Fruit fly (Drosophila melanogaster) whole organism, embryonic: ENCODE data around the gene Sdhaf3.

ENCODE experiments used
- CG7987 ChIP-seq: fragments of 200-800 bp; sonication (Bioruptor generic); optimal IDR thresholded peaks from 2 replicates; lab custom pipeline; 2018; ENCODE audit warnings: missing biosample characterization, mild to moderate bottlenecking, missing genetic modification characterization, moderate library complexity
- CG9932 ChIP-seq: fragments of 200-800 bp; sonication (Bioruptor generic); IDR thresholded peaks from 2 replicates; pipeline ENCODE4 v1.3.6; 2022; ENCODE audit warnings: missing biosample characterization, missing genetic modification characterization
- aop ChIP-seq: fragments of 200-800 bp; sonication (Bioruptor generic); IDR thresholded peaks from 2 replicates; pipeline ENCODE4 v1.3.6; 2022; ENCODE audit warnings: missing biosample characterization, missing genetic modification characterization

DNA sequence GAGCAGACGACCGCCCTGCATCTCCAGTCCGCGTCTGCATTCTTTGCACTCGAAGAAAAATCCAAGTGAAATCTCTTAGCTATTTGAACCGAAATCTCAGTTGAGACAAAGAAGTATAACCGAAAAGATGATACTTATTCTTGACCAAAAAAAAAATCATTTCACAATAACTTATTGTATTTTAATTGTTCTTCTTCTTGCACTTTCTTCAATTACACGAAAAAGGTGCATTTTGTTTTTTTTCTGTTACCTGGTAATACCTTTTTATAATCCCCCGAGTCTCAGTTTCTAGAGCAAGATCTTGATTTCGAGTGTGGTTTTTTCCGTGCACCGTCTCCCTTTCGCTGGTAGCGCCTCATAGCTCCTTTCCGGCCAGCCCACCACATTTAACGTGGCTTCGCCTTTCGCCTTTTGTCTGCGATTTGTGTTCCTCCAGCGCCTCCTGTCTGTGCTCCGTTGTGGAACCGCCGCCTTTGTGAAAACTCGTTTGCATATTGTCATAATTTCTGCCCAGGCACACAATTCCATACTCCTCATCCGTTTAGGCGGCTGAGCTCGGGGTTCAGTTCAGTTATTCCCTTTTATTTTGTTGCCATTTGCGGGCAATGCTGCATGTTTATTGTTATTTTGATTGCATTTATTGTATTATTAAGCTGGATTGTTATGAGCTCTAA lies 44.6 kb upstream of the Sdhaf3 start:
- TF ChIP-seq aop (GFP tag; lab: Robert Waterston, UW) (no peak), CG7987 (GFP tag; lab: Kevin White, UChicago) (no peak), CG9932 (GFP tag; lab: Robert Waterston, UW) (no peak)
